Fruit fly (Drosophila melanogaster) whole organism, adult: ENCODE data around the gene Vdup1.
A peak's percentile ranks its signal among the peaks of the same experiment; 100 is the strongest.

Experiments
- CG12768 ChIP-seq: fragments of 200-800 bp; sonication (Bioruptor generic); optimal IDR thresholded peaks from 2 replicates; lab custom pipeline; 2017; ENCODE audit warnings: missing biosample characterization, missing genetic modification characterization, mild to moderate bottlenecking, moderate library complexity, missing genetic modification reagents
- CG14711 ChIP-seq: fragments of 200-800 bp; sonication (Bioruptor generic); optimal IDR thresholded peaks from 2 replicates; lab custom pipeline; 2018; ENCODE audit warnings: missing biosample characterization, mild to moderate bottlenecking, missing genetic modification characterization, moderate library complexity
- CG33017 ChIP-seq: fragments of 200-800 bp; sonication (Bioruptor generic); optimal IDR thresholded peaks from 2 replicates; lab custom pipeline; 2018; ENCODE audit warnings: missing biosample characterization, mild to moderate bottlenecking, missing genetic modification characterization, moderate library complexity
- CG5204 ChIP-seq: fragments of 200-800 bp; sonication (Bioruptor generic); optimal IDR thresholded peaks from 2 replicates; lab custom pipeline; 2016; ENCODE audit warnings: missing biosample characterization, missing genetic modification characterization
- CG7045 ChIP-seq: fragments of 200-800 bp; sonication (Bioruptor generic); optimal IDR thresholded peaks from 2 replicates; lab custom pipeline; 2017; ENCODE audit warnings: missing biosample characterization, mild to moderate bottlenecking, missing genetic modification characterization
- CG7101 ChIP-seq: fragments of 200-800 bp; sonication (Bioruptor generic); optimal IDR thresholded peaks from 2 replicates; lab custom pipeline; 2018; ENCODE audit warnings: missing biosample characterization, mild to moderate bottlenecking, missing genetic modification characterization, moderate library complexity
- Clk ChIP-seq: fragments of 200-800 bp; sonication (Bioruptor generic); optimal IDR thresholded peaks from 2 replicates; lab custom pipeline; 2017; ENCODE audit warnings: missing biosample characterization, missing genetic modification characterization
- Crg-1 ChIP-seq: fragments of 200-800 bp; sonication (Bioruptor generic); optimal IDR thresholded peaks from 2 replicates; lab custom pipeline; 2016; ENCODE audit warnings: missing biosample characterization, missing genetic modification characterization
- Hr96 ChIP-seq: fragments of 200-800 bp; sonication (Bioruptor generic); optimal IDR thresholded peaks from 2 replicates; lab custom pipeline; 2016; ENCODE audit warnings: missing biosample characterization, missing genetic modification characterization
- Mnt ChIP-seq: fragments of 200-800 bp; sonication (Bioruptor generic); optimal IDR thresholded peaks from 2 replicates; lab custom pipeline; 2016; ENCODE audit warnings: missing biosample characterization, mild to moderate bottlenecking, missing genetic modification characterization
- bab1 ChIP-seq: fragments of 200-800 bp; sonication (Bioruptor generic); optimal IDR thresholded peaks from 3 replicates; lab custom pipeline; 2019; ENCODE audit warnings: missing biosample characterization, mild to moderate bottlenecking, missing genetic modification characterization, moderate library complexity
- cic ChIP-seq: fragments of 200-800 bp; sonication (Bioruptor generic); optimal IDR thresholded peaks from 2 replicates; lab custom pipeline; 2017; ENCODE audit warnings: missing biosample characterization, mild to moderate bottlenecking, missing genetic modification characterization, moderate library complexity
- cnc ChIP-seq, 2 experiments: fragments of >200 bp; optimal IDR thresholded peaks; 2 replicates each; lab custom pipeline; 2017
- kay ChIP-seq: fragments of 200-800 bp; sonication (Bioruptor generic); peaks from one replicate; lab custom pipeline; 2016; ENCODE audit warnings: missing biosample characterization, missing genetic modification characterization, borderline replicate concordance
- ovo ChIP-seq: fragments of 200-800 bp; sonication (Bioruptor generic); optimal IDR thresholded peaks from 2 replicates; lab custom pipeline; 2016; ENCODE audit warnings: missing biosample characterization, missing genetic modification characterization
- pad ChIP-seq: fragments of 200-800 bp; sonication (Bioruptor generic); optimal IDR thresholded peaks from 3 replicates; lab custom pipeline; 2017; ENCODE audit warnings: missing biosample characterization, missing genetic modification characterization, mild to moderate bottlenecking, moderate library complexity, missing genetic modification reagents
- tj ChIP-seq: fragments of 200-800 bp; sonication (Bioruptor generic); optimal IDR thresholded peaks from 3 replicates; lab custom pipeline; 2017; ENCODE audit warnings: missing biosample characterization, mild to moderate bottlenecking, missing genetic modification characterization, moderate library complexity
- toe ChIP-seq: fragments of 200-800 bp; sonication (Bioruptor generic); optimal IDR thresholded peaks from 2 replicates; lab custom pipeline; 2016; ENCODE audit warnings: missing biosample characterization, missing genetic modification characterization

Gene Vdup1

dm6 chr3L:139574-140567 lies 38.9 kb downstream of the Vdup1 start:
- TF ChIP-seq tj (peak; percentile 39), Hr96 (GFP tag; lab: Kevin White, UChicago) (no peak), kay (GFP tag; lab: Kevin White, UChicago) (peak; percentile 84), CG33017 (tag; lab: Kevin White, UChicago) (no peak)

DNA sequence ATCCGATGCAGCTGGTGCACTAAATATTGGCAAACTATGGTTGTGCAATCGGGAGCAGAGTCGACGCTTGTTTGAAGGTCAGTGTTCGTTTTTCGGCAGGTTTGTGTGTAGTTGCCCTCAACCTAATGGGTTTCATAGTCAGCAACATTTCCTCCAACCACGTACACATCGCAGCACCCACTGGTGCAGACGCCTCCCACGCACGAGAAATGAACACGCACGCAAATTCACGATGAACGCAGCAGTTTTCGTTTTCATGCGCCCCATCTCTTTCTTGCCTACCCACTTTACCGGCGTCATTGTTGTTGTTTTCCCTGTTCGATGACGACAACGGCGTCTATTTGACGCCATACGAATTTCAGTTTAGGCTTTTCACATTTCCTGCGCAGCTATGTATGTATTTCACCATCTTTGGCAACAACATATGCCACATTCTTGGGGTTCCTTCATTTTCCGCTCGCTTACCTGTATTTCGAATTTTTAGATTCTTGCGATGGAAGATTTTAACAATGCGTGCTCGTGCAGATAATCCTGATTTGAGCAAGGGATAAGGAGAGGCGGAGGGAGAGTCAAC lies 41.1 kb downstream of the Vdup1 start:
- TF ChIP-seq CG5204 (no peak), cic (no peak), tj (peak; percentile 68), Mnt (GFP tag; lab: Kevin White, UChicago) (no peak), Hr96 (GFP tag; lab: Kevin White, UChicago) (no peak), CG7045 (GFP tag; lab: Kevin White, UChicago) (no peak), cnc (optimal IDR thresholded peaks at IDR 0.05; lab: Kevin White, UChicago) (peak in 1 of 2 experiments; percentile 24), Crg-1 (no peak), kay (GFP tag; lab: Kevin White, UChicago) (peak; percentile 29), CG14711 (tag; lab: Kevin White, UChicago) (no peak), toe (GFP tag; lab: Kevin White, UChicago) (no peak)

dm6 chr3L:136591-137280 lies 42.0 kb downstream of the Vdup1 start:
- no peak for TF ChIP-seq Hr96 (GFP tag; lab: Kevin White, UChicago)
- peak; percentile 12 for TF ChIP-seq CG12768 (GFP tag; lab: Kevin White, UChicago)
- TF ChIP-seq Crg-1: peak; percentile 31
- peak; percentile 81 for TF ChIP-seq tj
- no peak for TF ChIP-seq CG5204
- TF ChIP-seq bab1 (GFP tag; lab: Kevin White, UChicago): no peak
- TF ChIP-seq CG7101 (tag; lab: Kevin White, UChicago): peak; percentile 1
- TF ChIP-seq ovo (GFP tag; lab: Kevin White, UChicago): peak; percentile 23

dm6 chr3L:134868-135267 lies 43.9 kb downstream of the Vdup1 start:
- no peak for TF ChIP-seq CG7045 (GFP tag; lab: Kevin White, UChicago)
- TF ChIP-seq ovo (GFP tag; lab: Kevin White, UChicago): no peak
- TF ChIP-seq CG5204: no peak
- no peak for TF ChIP-seq Mnt (GFP tag; lab: Kevin White, UChicago)
- TF ChIP-seq CG14711 (tag; lab: Kevin White, UChicago): no peak
- no peak for TF ChIP-seq pad
- no peak for TF ChIP-seq CG7101 (tag; lab: Kevin White, UChicago)
- no peak for TF ChIP-seq CG12768 (GFP tag; lab: Kevin White, UChicago)

DNA sequence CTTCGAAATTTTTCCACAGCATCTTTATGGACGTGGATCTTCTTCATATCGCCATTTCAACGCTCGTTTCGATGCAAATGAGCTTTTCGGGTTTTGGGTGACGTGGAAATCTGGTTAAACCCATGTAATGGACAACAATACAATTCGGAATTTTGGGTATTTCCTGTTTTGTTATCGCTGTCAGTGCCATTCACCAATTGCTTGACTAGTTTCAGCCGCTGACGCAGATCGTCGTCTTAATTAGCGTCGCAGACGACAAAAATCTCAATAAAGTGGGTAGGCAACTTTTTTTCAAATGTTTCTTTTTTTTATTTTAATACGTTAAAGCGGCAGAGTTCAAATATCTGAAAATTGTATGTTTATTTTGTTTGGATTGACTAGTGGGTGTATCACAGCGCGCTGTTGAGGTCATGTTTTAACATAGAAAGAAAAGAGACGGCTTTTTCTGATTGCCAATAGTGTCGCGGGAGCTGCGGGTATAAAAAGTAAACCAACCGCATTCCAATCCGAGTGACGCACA lies 44.9 kb downstream of the Vdup1 start:
- TF ChIP-seq toe (GFP tag; lab: Kevin White, UChicago) (no peak), kay (GFP tag; lab: Kevin White, UChicago) (peak; percentile 45)

DNA sequence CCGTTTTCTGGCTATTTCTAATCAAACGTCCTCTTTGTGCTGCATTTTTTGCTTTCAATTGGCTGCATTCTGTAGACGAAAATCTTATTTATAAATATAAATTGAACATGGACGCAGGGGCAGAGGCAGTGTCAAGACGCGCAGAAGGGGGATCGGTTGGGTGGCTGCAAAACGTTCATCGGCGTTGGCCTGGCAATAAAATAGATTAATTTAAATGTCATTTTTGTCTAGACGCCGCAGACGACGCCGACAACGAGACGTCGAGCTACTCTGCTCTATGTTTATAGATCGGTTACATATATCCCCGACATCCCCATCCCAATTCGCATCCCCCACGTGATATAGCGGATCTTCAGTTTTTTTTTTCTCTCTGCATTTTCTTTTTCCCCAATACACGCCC lies 45.4 kb downstream of the Vdup1 start:
- peak; percentile 38 for TF ChIP-seq CG12768 (GFP tag; lab: Kevin White, UChicago)
- TF ChIP-seq CG33017 (tag; lab: Kevin White, UChicago): no peak

DNA sequence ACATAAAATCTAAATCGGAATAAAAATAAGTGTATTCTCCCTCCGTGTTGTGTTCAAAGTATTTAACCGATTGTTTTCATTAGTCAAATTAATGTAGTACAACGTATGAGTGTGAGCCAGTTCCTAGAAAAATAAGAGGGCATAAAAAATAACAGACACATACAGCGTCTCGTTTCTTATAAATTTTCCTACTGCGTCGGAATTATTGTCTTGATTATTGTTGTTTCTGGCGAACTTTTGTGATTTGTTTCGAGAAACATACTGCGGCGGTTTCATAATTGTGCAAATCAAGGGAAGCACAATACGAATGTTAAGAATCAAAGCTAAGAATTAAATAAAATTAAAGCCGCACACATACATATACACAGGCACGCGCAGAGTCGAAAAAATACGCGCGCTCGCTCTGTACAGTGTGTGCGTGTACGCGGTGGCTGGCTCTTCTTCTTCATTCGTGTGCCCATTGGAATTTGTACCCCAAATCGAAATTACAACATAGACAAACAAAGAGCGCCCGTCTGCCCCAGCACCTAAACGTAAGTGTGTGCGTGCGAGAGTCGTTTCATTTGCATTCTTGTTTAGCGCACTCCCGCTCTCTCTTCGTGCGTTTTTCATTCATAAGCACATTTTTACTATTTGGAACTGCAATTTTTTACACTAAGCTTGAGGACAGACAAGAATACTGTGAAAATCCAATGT lies 46.6 kb downstream of the Vdup1 start:
- TF ChIP-seq ovo (GFP tag; lab: Kevin White, UChicago): no peak
- no peak for TF ChIP-seq bab1 (GFP tag; lab: Kevin White, UChicago)
- TF ChIP-seq Mnt (GFP tag; lab: Kevin White, UChicago): peak; percentile 40
- no peak for TF ChIP-seq pad
- TF ChIP-seq Clk (GFP tag; lab: Kevin White, UChicago): peak; percentile 50
- peak; percentile 96 for TF ChIP-seq CG12768 (GFP tag; lab: Kevin White, UChicago)
- peak; percentile 81 for TF ChIP-seq cic
- no peak for TF ChIP-seq toe (GFP tag; lab: Kevin White, UChicago)
- TF ChIP-seq CG5204: peak; percentile 50
- TF ChIP-seq tj: peak; percentile 74
- TF ChIP-seq kay (GFP tag; lab: Kevin White, UChicago): peak; percentile 44
- peak; percentile 34 for TF ChIP-seq CG33017 (tag; lab: Kevin White, UChicago)
- no peak for TF ChIP-seq CG7101 (tag; lab: Kevin White, UChicago)
- peak; percentile 57 for TF ChIP-seq Hr96 (GFP tag; lab: Kevin White, UChicago)
- no peak for TF ChIP-seq CG7045 (GFP tag; lab: Kevin White, UChicago)
